Worm (Caenorhabditis elegans) whole organism, late embryonic: ENCODE data around the gene pqn-62.

Experiments
- K02D7.2 ChIP-seq: sonication (generic microtip); optimal IDR thresholded peaks from 2 replicates; lab custom pipeline; 2017; ENCODE audit warnings: mild to moderate bottlenecking, missing genetic modification characterization, missing compliant biosample characterization
- ceh-14 ChIP-seq: sonication (generic microtip); optimal IDR thresholded peaks from 2 replicates; lab custom pipeline; 2016; ENCODE audit warnings: missing genotype, missing genetic modification characterization, missing compliant biosample characterization
- ceh-18 ChIP-seq: sonication (generic microtip); optimal IDR thresholded peaks from 2 replicates; lab custom pipeline; 2016; ENCODE audit warnings: missing genetic modification characterization, missing compliant biosample characterization
- ceh-19 ChIP-seq: fragments of 200-800 bp; sonication (Bioruptor generic); optimal IDR thresholded peaks from 2 replicates; lab custom pipeline; 2018; ENCODE audit warnings: mild to moderate bottlenecking, missing genetic modification characterization, missing compliant biosample characterization
- ceh-2 ChIP-seq: sonication (generic microtip); optimal IDR thresholded peaks from 2 replicates; lab custom pipeline; 2016; ENCODE audit warnings: missing genotype, missing genetic modification characterization, missing compliant biosample characterization
- ceh-24 ChIP-seq: sonication (generic microtip); optimal IDR thresholded peaks from 2 replicates; lab custom pipeline; 2016; ENCODE audit warnings: mild to moderate bottlenecking, missing genetic modification characterization, missing compliant biosample characterization
- ceh-34 ChIP-seq: sonication (generic microtip); optimal IDR thresholded peaks from 2 replicates; lab custom pipeline; 2016; ENCODE audit warnings: mild to moderate bottlenecking, missing genetic modification characterization, missing compliant biosample characterization
- ceh-45 ChIP-seq: fragments of 200-800 bp; sonication (Bioruptor generic); IDR thresholded peaks from 2 replicates; pipeline ENCODE4 v1.3.6; 2022; ENCODE audit warnings: missing genetic modification reagents, missing genetic modification characterization, missing compliant biosample characterization
- dmd-4 ChIP-seq: sonication (generic microtip); optimal IDR thresholded peaks from 2 replicates; lab custom pipeline; 2016; ENCODE audit warnings: borderline replicate concordance, missing genetic modification characterization, missing compliant biosample characterization
- elt-2 ChIP-seq: sonication (generic microtip); optimal IDR thresholded peaks from 2 replicates; lab custom pipeline; 2016; ENCODE audit warnings: missing genetic modification reagents, missing genetic modification characterization, missing compliant biosample characterization
- ets-4 ChIP-seq: sonication (generic microtip); optimal IDR thresholded peaks from 2 replicates; lab custom pipeline; 2016; ENCODE audit warnings: missing genetic modification characterization, missing compliant biosample characterization
- eyg-1 ChIP-seq: sonication (generic microtip); optimal IDR thresholded peaks from 2 replicates; lab custom pipeline; 2016; ENCODE audit warnings: missing genotype, missing genetic modification characterization, missing compliant biosample characterization
- fkh-10 ChIP-seq: fragments of 150-350 bp; optimal IDR thresholded peaks from 2 replicates; lab custom pipeline; 2014; ENCODE audit warnings: missing biosample characterization, missing genetic modification reagents, missing genetic modification characterization
- fkh-6 ChIP-seq: sonication (generic microtip); optimal IDR thresholded peaks from 2 replicates; lab custom pipeline; 2016; ENCODE audit warnings: missing genetic modification characterization, missing compliant biosample characterization
- gmeb-2 ChIP-seq: sonication (generic microtip); optimal IDR thresholded peaks from 2 replicates; lab custom pipeline; 2016; ENCODE audit warnings: missing genetic modification characterization, inconsistent platforms, missing compliant biosample characterization
- hlh-13 ChIP-seq: fragments of 200-800 bp; sonication (Bioruptor generic); optimal IDR thresholded peaks from 2 replicates; lab custom pipeline; 2018; ENCODE audit warnings: mild to moderate bottlenecking, missing genetic modification characterization, missing compliant biosample characterization
- hlh-15 ChIP-seq: sonication (generic microtip); optimal IDR thresholded peaks from 2 replicates; lab custom pipeline; 2016; ENCODE audit warnings: missing genetic modification characterization, missing compliant biosample characterization
- hlh-30 ChIP-seq: sonication (generic microtip); optimal IDR thresholded peaks from 2 replicates; lab custom pipeline; 2017; ENCODE audit warnings: antibody characterized with exemption, missing genetic modification characterization, missing compliant biosample characterization; ENCODE audit not compliant: insufficient read depth
- hlh-6 ChIP-seq: sonication (generic microtip); optimal IDR thresholded peaks from 2 replicates; lab custom pipeline; 2016; ENCODE audit warnings: missing genotype, missing genetic modification characterization, missing compliant biosample characterization
- hlh-8 ChIP-seq: sonication (generic microtip); optimal IDR thresholded peaks from 2 replicates; lab custom pipeline; 2016; ENCODE audit warnings: missing genotype, missing genetic modification characterization, missing compliant biosample characterization
- lim-6 ChIP-seq: sonication (generic microtip); optimal IDR thresholded peaks from 2 replicates; lab custom pipeline; 2016; ENCODE audit warnings: missing genetic modification characterization, missing compliant biosample characterization
- lin-11 ChIP-seq: fragments of 200-800 bp; sonication (Bioruptor generic); optimal IDR thresholded peaks from 2 replicates; lab custom pipeline; 2018; ENCODE audit warnings: mild to moderate bottlenecking, missing genetic modification characterization, missing compliant biosample characterization
- mec-3 ChIP-seq: sonication (generic microtip); optimal IDR thresholded peaks from 2 replicates; lab custom pipeline; 2016; ENCODE audit warnings: borderline replicate concordance, missing genetic modification characterization, missing compliant biosample characterization
- odd-2 ChIP-seq: sonication (generic microtip); optimal IDR thresholded peaks from 2 replicates; lab custom pipeline; 2017; ENCODE audit warnings: antibody characterized with exemption, mild to moderate bottlenecking, missing genetic modification characterization, missing compliant biosample characterization
- pag-3 ChIP-seq: sonication (generic microtip); optimal IDR thresholded peaks from 2 replicates; lab custom pipeline; 2016; ENCODE audit warnings: missing compliant biosample characterization, missing genetic modification characterization, borderline replicate concordance
- pax-1 ChIP-seq: fragments of 150-350 bp; optimal IDR thresholded peaks from 2 replicates; lab custom pipeline; 2014; ENCODE audit warnings: missing biosample characterization, missing genetic modification characterization
- pha-2 ChIP-seq: sonication (generic microtip); optimal IDR thresholded peaks from 2 replicates; lab custom pipeline; 2017; ENCODE audit warnings: mild to moderate bottlenecking, missing genetic modification characterization, missing compliant biosample characterization
- pha-4 ChIP-seq: fragments of 150-350 bp; optimal IDR thresholded peaks from 2 replicates; lab custom pipeline; 2018; ENCODE audit warnings: missing biosample characterization, missing genetic modification reagents, missing genetic modification characterization
- pqm-1 ChIP-seq: sonication (generic microtip); optimal IDR thresholded peaks from 2 replicates; lab custom pipeline; 2016; ENCODE audit warnings: missing genetic modification characterization, missing compliant biosample characterization
- syd-9 ChIP-seq: sonication (generic microtip); optimal IDR thresholded peaks from 2 replicates; lab custom pipeline; 2016; ENCODE audit warnings: mild to moderate bottlenecking, missing genetic modification characterization, moderate library complexity, missing compliant biosample characterization
- tbx-7 ChIP-seq: sonication (generic microtip); optimal IDR thresholded peaks from 2 replicates; lab custom pipeline; 2016; ENCODE audit warnings: missing genotype, missing genetic modification characterization, missing compliant biosample characterization
- ttx-3 ChIP-seq: sonication (generic microtip); optimal IDR thresholded peaks from 2 replicates; lab custom pipeline; 2016; ENCODE audit warnings: missing genetic modification reagents, missing genetic modification characterization, missing compliant biosample characterization
- unc-3 ChIP-seq, 2 experiments: fragments of 200-800 bp in 1 of 2; sonication (Bioruptor generic) in 1 of 2; sonication (generic microtip) in 1 of 2; conservative IDR thresholded peaks in 1 of 2; optimal IDR thresholded peaks in 1 of 2; 2 replicates each; pipeline versions ENCODE4 v1.3.6 to Lab custom; 2016 to 2022; ENCODE audit warnings: missing compliant biosample characterization in 2 of 2, missing genetic modification characterization in 2 of 2, missing genetic modification reagents in 1 of 2
- unc-55 ChIP-seq: sonication (generic microtip); optimal IDR thresholded peaks from 2 replicates; lab custom pipeline; 2017; ENCODE audit warnings: missing biosample characterization, missing genetic modification reagents, missing genetic modification characterization
- unc-86 ChIP-seq: sonication (generic microtip); optimal IDR thresholded peaks from 2 replicates; lab custom pipeline; 2016; ENCODE audit warnings: missing genetic modification characterization, missing compliant biosample characterization
- ztf-16 ChIP-seq: sonication (generic microtip); optimal IDR thresholded peaks from 2 replicates; lab custom pipeline; 2017; ENCODE audit warnings: missing genetic modification characterization, missing compliant biosample characterization

Gene pqn-62

DNA sequence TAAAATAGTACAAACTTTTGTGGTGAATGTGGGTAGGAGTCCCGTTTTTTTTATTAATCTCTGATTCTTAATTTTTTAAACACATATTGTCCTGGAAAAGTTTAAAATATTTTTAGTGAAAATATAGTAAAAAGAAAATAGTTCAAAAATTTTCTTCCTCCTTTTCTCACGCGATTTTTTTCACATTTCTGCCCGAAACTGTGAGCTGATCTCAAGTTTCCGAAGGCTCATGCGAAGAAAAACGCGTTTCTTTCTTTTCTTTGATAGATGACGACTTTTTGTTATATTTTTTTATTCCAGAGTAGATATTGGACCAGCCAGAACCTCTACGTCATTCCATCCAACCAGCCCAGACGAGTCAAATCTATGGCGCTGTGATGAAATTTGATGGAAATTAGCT, 12.0 kb upstream of the pqn-62 start, which contains the start of gene T03G11.9:
TSS of gene T03G11.9 (plus strand) at position 301 of the 400 bp plus-strand sequence.
- TF ChIP-seq ceh-14 (no peak), pag-3 (tag; lab: Kevin White, UChicago) (no peak), ceh-18 (tag; lab: Kevin White, UChicago) (no peak), lin-11 (tag; lab: Kevin White, UChicago) (no peak), pha-4 (tag; lab: Kevin White, UChicago) (no peak), hlh-30 (no peak), ceh-24 (tag; lab: Kevin White, UChicago) (no peak), hlh-6 (tag; lab: Kevin White, UChicago) (no peak), K02D7.2 (tag; lab: Kevin White, UChicago) (no peak)

DNA sequence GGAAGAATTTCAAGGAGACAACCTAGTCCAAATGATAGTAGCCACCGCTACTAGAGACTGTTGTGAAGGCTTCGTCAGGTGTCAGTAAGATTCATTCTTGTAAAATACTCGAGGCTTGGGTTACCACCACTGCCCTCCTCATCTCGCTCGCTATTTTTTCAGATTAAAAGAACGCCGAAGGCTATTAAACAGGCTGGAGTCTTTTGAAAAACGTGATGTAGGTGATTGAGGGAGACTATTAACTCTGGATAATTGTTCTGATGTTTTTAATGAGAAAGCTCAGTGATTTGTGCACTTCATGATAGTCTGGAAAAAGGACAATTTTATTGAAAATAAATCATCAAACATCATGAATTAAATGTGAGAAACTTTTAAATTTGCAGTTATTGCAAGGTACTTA, 6.9 kb upstream of the pqn-62 start, which contains the start of gene zig-6:
TSS of gene zig-6 (minus strand) at position 101 of the 400 bp plus-strand sequence.
- no peak for TF ChIP-seq hlh-8
- no peak for TF ChIP-seq hlh-13 (GFP tag; lab: Kevin White, UChicago)
- no peak for TF ChIP-seq ets-4 (tag; lab: Kevin White, UChicago)
- TF ChIP-seq dmd-4 = no peak
- TF ChIP-seq hlh-15 (tag; lab: Kevin White, UChicago) = no peak
- no peak for TF ChIP-seq mec-3 (tag; lab: Kevin White, UChicago)
- no peak for TF ChIP-seq lin-11 (tag; lab: Kevin White, UChicago)
- TF ChIP-seq eyg-1 (tag; lab: Kevin White, UChicago) = no peak
- TF ChIP-seq pqm-1 (tag; lab: Kevin White, UChicago) = no peak
- TF ChIP-seq unc-3 (GFP tag; conservative IDR thresholded peaks at IDR 0.05; lab: Robert Waterston, UW) = no peak
- no peak for TF ChIP-seq unc-3 (tag; optimal IDR thresholded peaks at IDR 0.05; lab: Kevin White, UChicago)
- TF ChIP-seq ceh-34 = no peak
- TF ChIP-seq gmeb-2 = no peak
- TF ChIP-seq pha-2 = no peak
- no peak for TF ChIP-seq ceh-2 (tag; lab: Kevin White, UChicago)
- no peak for TF ChIP-seq ttx-3
- no peak for TF ChIP-seq syd-9 (tag; lab: Kevin White, UChicago)

DNA sequence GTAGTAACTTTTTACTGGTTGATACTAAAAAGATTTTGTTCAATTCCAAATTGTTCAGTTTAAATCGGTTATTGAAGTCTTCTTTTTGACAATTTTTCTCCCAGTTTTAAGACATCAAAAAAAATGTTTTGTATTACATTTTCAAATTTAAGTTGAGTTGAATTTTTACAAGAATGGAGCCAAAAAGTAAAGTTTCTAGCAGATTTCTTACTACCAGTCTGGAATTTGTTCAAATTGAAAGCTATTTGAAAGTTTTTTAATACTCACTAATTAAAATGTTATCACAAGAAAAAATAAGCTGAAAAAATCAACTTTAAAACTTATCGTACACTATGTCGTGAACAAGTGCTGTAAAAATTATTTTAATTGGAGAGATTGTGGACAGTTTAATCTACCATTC, 5.8 kb upstream of the pqn-62 start:
- no peak for TF ChIP-seq pax-1 (tag; lab: Kevin White, UChicago)

DNA sequence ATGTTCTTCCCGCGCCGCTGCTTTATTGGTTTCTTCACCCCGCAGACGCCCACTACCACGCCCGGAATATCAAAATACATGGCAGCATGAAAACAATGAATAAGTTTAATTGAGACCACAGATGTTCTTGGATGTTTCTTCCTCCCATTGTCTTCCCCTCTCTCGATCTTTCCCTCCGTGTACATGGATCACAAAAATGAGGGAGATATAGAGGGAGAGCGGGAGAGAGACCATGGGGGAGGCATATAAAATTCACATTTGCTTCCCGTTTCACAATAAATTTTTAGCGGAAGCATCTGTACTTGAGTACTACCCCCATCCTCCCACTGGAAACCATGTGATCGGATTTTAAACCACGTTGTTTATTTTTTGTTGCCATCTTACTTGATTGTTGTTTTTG, 2.5 kb upstream of the pqn-62 start:
- peak; percentile 17 for TF ChIP-seq hlh-8
- no peak for TF ChIP-seq pha-2
- peak; percentile 23 for TF ChIP-seq ceh-18 (tag; lab: Kevin White, UChicago)

DNA sequence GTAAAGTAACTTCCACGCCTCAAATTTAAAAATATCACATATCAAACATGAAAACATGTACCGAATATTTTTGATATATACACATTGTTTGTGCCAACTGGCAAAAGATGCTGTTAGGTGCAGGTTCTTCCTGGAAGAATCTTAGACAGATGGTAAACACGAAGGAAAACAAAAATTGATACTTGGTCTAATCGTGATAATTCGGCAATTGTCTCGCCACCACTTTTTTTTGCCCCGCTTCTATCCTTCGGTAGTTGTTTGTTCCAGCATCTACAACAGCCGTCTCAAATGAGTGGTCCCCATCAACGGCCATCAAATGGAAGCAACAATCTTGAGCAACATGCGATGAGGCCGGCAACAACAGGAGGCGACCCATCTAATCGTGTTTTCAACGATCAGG, 1.5 kb downstream of the pqn-62 start:
- TF ChIP-seq K02D7.2 (tag; lab: Kevin White, UChicago) (no peak), elt-2 (no peak), hlh-8 (no peak), pqm-1 (tag; lab: Kevin White, UChicago) (no peak), ceh-19 (GFP tag; lab: Kevin White, UChicago) (no peak), ceh-2 (tag; lab: Kevin White, UChicago) (no peak), fkh-6 (tag; lab: Kevin White, UChicago) (no peak), hlh-13 (GFP tag; lab: Kevin White, UChicago) (no peak), lim-6 (tag; lab: Kevin White, UChicago) (no peak), tbx-7 (tag; lab: Kevin White, UChicago) (no peak), ceh-14 (no peak)

DNA sequence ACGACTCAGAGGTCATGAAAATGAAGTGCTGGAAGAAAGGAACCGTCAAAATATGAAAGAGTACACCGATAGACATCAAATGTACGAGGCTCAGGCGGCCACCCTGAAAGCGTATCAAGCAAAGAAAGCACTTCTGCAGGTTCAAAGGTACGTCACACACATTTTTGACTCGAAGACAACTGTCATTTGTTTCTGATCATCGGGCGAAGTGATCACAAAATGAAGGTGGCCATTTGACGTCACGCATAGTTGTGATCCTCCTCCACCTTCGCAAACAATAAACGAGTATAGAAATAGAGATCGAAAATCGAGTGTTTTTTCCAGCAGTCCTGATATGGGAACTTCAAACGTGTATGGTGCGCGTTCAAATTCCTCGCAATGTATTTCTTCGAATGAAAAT, 3.3 kb downstream of the pqn-62 start:
- TF ChIP-seq ztf-16 (tag; lab: Kevin White, UChicago) (no peak), mec-3 (tag; lab: Kevin White, UChicago) (no peak), unc-55 (GFP tag; lab: Kevin White, UChicago) (no peak), syd-9 (tag; lab: Kevin White, UChicago) (no peak), hlh-6 (tag; lab: Kevin White, UChicago) (no peak), unc-86 (tag; lab: Kevin White, UChicago) (no peak), ceh-45 (GFP tag; lab: Robert Waterston, UW) (no peak), fkh-10 (GFP tag; lab: Kevin White, UChicago) (no peak), odd-2 (tag; lab: Kevin White, UChicago) (no peak)
